Fruit fly (Drosophila melanogaster) whole organism, embryonic: ENCODE measurements around the gene Ac13E.

Experiments used
- Bgb ChIP-seq: fragments of 200-800 bp; sonication (Bioruptor generic); IDR thresholded peaks from 2 replicates; pipeline ENCODE4 v1.3.6; 2022; ENCODE audit warnings: missing biosample characterization, missing genetic modification characterization; ENCODE audit not compliant: partially characterized antibody
- Blimp-1 ChIP-seq: fragments of 200-800 bp; sonication (Bioruptor generic); optimal IDR thresholded peaks from 3 replicates; lab custom pipeline; 2018; ENCODE audit warnings: missing biosample characterization, missing genetic modification characterization, mild to moderate bottlenecking, moderate library complexity, missing genetic modification reagents
- C15 ChIP-seq: fragments of 200-800 bp; sonication (Bioruptor generic); IDR thresholded peaks from 3 replicates; pipeline ENCODE4 v1.3.6; 2022; ENCODE audit warnings: missing biosample characterization, missing genetic modification characterization
- CG10431 ChIP-seq: fragments of 200-800 bp; sonication (Bioruptor generic); optimal IDR thresholded peaks from 3 replicates; lab custom pipeline; 2018; ENCODE audit warnings: missing biosample characterization, mild to moderate bottlenecking, missing genetic modification characterization
- CG12155 ChIP-seq: fragments of 200-800 bp; sonication (Bioruptor generic); optimal IDR thresholded peaks from 3 replicates; lab custom pipeline; 2016; ENCODE audit warnings: missing biosample characterization, missing genetic modification characterization
- CG13775 ChIP-seq: fragments of 200-800 bp; sonication (Bioruptor generic); optimal IDR thresholded peaks from 3 replicates; lab custom pipeline; 2017; ENCODE audit warnings: missing biosample characterization, mild to moderate bottlenecking, missing genetic modification characterization
- CG1529 ChIP-seq: fragments of 200-800 bp; sonication (Bioruptor generic); optimal IDR thresholded peaks from 3 replicates; lab custom pipeline; 2018; ENCODE audit warnings: missing biosample characterization, missing genetic modification characterization
- CG1602 ChIP-seq: fragments of 200-800 bp; sonication (Bioruptor generic); optimal IDR thresholded peaks from 3 replicates; lab custom pipeline; 2016; ENCODE audit warnings: missing biosample characterization, missing genetic modification characterization
- CG1603 ChIP-seq: fragments of 200-800 bp; sonication (Bioruptor generic); optimal IDR thresholded peaks from 2 replicates; lab custom pipeline; 2019; ENCODE audit warnings: missing biosample characterization, mild to moderate bottlenecking, missing genetic modification characterization, moderate library complexity
- CG17186 ChIP-seq: fragments of 200-800 bp; sonication (Bioruptor generic); optimal IDR thresholded peaks from 3 replicates; lab custom pipeline; 2017; ENCODE audit warnings: missing biosample characterization, missing genetic modification reagents, missing genetic modification characterization
- CG17612 ChIP-seq: fragments of 200-800 bp; sonication (Bioruptor generic); IDR thresholded peaks from 2 replicates; pipeline ENCODE4 v1.3.6; 2022; ENCODE audit warnings: missing biosample characterization, missing genetic modification characterization
- CG33557 ChIP-seq: fragments of 200-800 bp; sonication (Bioruptor generic); optimal IDR thresholded peaks from 2 replicates; lab custom pipeline; 2019; ENCODE audit warnings: missing biosample characterization, mild to moderate bottlenecking, missing genetic modification characterization, moderate library complexity
- CG4404 ChIP-seq: fragments of 200-800 bp; sonication (Bioruptor generic); IDR thresholded peaks from 2 replicates; pipeline ENCODE4 v1.3.6; 2022; ENCODE audit warnings: missing biosample characterization, missing genetic modification characterization
- CG4707 ChIP-seq: fragments of 200-800 bp; sonication (Bioruptor generic); optimal IDR thresholded peaks from 2 replicates; lab custom pipeline; 2018; ENCODE audit warnings: missing biosample characterization, mild to moderate bottlenecking, missing genetic modification characterization, moderate library complexity
- CG6254 ChIP-seq: fragments of 200-800 bp; sonication (Bioruptor generic); optimal IDR thresholded peaks from 3 replicates; lab custom pipeline; 2017; ENCODE audit warnings: mild to moderate bottlenecking, missing biosample characterization, missing genetic modification reagents, missing genetic modification characterization
- CG6683 ChIP-seq: fragments of 200-800 bp; sonication (Bioruptor generic); optimal IDR thresholded peaks from 2 replicates; lab custom pipeline; 2017; ENCODE audit warnings: missing biosample characterization, mild to moderate bottlenecking, missing genetic modification characterization, missing genetic modification reagents
- CG7839 ChIP-seq: fragments of 200-800 bp; sonication (Bioruptor generic); optimal IDR thresholded peaks from 3 replicates; lab custom pipeline; 2018; ENCODE audit warnings: missing biosample characterization, mild to moderate bottlenecking, missing genetic modification characterization, moderate library complexity
- CG7928 ChIP-seq: fragments of 200-800 bp; sonication (Bioruptor generic); optimal IDR thresholded peaks from 2 replicates; lab custom pipeline; 2017; ENCODE audit warnings: missing biosample characterization, mild to moderate bottlenecking, missing genetic modification characterization
- CG7987 ChIP-seq: fragments of 200-800 bp; sonication (Bioruptor generic); optimal IDR thresholded peaks from 2 replicates; lab custom pipeline; 2018; ENCODE audit warnings: missing biosample characterization, mild to moderate bottlenecking, missing genetic modification characterization, moderate library complexity
- CG9876 ChIP-seq: fragments of 200-800 bp; sonication (Bioruptor generic); optimal IDR thresholded peaks from 2 replicates; lab custom pipeline; 2016; ENCODE audit warnings: missing biosample characterization, missing genetic modification characterization
- CG9932 ChIP-seq: fragments of 200-800 bp; sonication (Bioruptor generic); IDR thresholded peaks from 2 replicates; pipeline ENCODE4 v1.3.6; 2022; ENCODE audit warnings: missing biosample characterization, missing genetic modification characterization
- CrebB ChIP-seq: fragments of 200-800 bp; sonication (Bioruptor generic); optimal IDR thresholded peaks from 3 replicates; lab custom pipeline; 2018; ENCODE audit warnings: missing biosample characterization, mild to moderate bottlenecking, missing genetic modification characterization
- Drgx ChIP-seq: fragments of 200-800 bp; sonication (Bioruptor generic); IDR thresholded peaks from 2 replicates; pipeline ENCODE4 v1.3.6; 2022; ENCODE audit warnings: missing biosample characterization, missing genetic modification characterization
- Hmr ChIP-seq: fragments of 200-800 bp; sonication (Bioruptor generic); optimal IDR thresholded peaks from 3 replicates; lab custom pipeline; 2017; ENCODE audit warnings: mild to moderate bottlenecking, missing biosample characterization, missing genetic modification reagents, missing genetic modification characterization
- Lim3 ChIP-seq: fragments of 200-800 bp; sonication (Bioruptor generic); IDR thresholded peaks from 2 replicates; pipeline ENCODE4 v1.3.6; 2022; ENCODE audit warnings: missing biosample characterization, missing genetic modification characterization
- Mes4 ChIP-seq: fragments of 200-800 bp; sonication (Bioruptor generic); optimal IDR thresholded peaks from 2 replicates; lab custom pipeline; 2016; ENCODE audit warnings: missing biosample characterization, missing genetic modification characterization
- NfI ChIP-seq: fragments of 200-800 bp; sonication (Bioruptor generic); optimal IDR thresholded peaks from 3 replicates; lab custom pipeline; 2018; ENCODE audit warnings: missing biosample characterization, mild to moderate bottlenecking, missing genetic modification characterization, moderate library complexity
- Opbp ChIP-seq: fragments of 200-800 bp; sonication (Bioruptor generic); IDR thresholded peaks from 3 replicates; pipeline ENCODE4 v1.3.6; 2022; ENCODE audit warnings: missing biosample characterization, missing genetic modification characterization; ENCODE audit not compliant: partially characterized antibody
- PHDP ChIP-seq: fragments of 200-800 bp; sonication (Bioruptor generic); optimal IDR thresholded peaks from 3 replicates; lab custom pipeline; 2018; ENCODE audit warnings: missing biosample characterization, mild to moderate bottlenecking, missing genetic modification characterization, moderate library complexity
- Ravus ChIP-seq: fragments of 200-800 bp; sonication (Bioruptor generic); IDR thresholded peaks from 2 replicates; pipeline ENCODE4 v1.3.6; 2022; ENCODE audit warnings: missing biosample characterization, missing genetic modification characterization
- Rfx ChIP-seq: fragments of 200-800 bp; sonication (Bioruptor generic); IDR thresholded peaks from 2 replicates; pipeline ENCODE4 v1.3.6; 2022; ENCODE audit warnings: missing biosample characterization, missing genetic modification characterization
- az2 ChIP-seq: fragments of 200-800 bp; sonication (Bioruptor generic); optimal IDR thresholded peaks from 3 replicates; lab custom pipeline; 2016; ENCODE audit warnings: missing biosample characterization, missing genetic modification characterization
- bcd ChIP-seq: fragments of 200-800 bp; sonication (Bioruptor generic); optimal IDR thresholded peaks from 2 replicates; lab custom pipeline; 2017; ENCODE audit warnings: missing biosample characterization, mild to moderate bottlenecking, missing genetic modification characterization
- br ChIP-seq: fragments of >200 bp; optimal IDR thresholded peaks from 2 replicates; lab custom pipeline; 2017
- crc ChIP-seq: fragments of 200-800 bp; sonication (Bioruptor generic); optimal IDR thresholded peaks from 2 replicates; lab custom pipeline; 2016; ENCODE audit warnings: missing biosample characterization, missing genetic modification characterization
- croc ChIP-seq: fragments of 200-800 bp; sonication (Bioruptor generic); conservative IDR thresholded peaks from 3 replicates; pipeline ENCODE4 v1.3.6; 2022; ENCODE audit warnings: missing biosample characterization, missing genetic modification characterization
- fd3F ChIP-seq: fragments of 200-800 bp; sonication (Bioruptor generic); optimal IDR thresholded peaks from 2 replicates; lab custom pipeline; 2018; ENCODE audit warnings: missing biosample characterization, mild to moderate bottlenecking, missing genetic modification characterization, moderate library complexity
- gro ChIP-seq: fragments of 200-800 bp; sonication (Bioruptor generic); optimal IDR thresholded peaks from 2 replicates; lab custom pipeline; 2016; ENCODE audit warnings: missing biosample characterization, missing genetic modification characterization
- gsb-n ChIP-seq: fragments of 200-800 bp; sonication (Bioruptor generic); optimal IDR thresholded peaks from 3 replicates; lab custom pipeline; 2018; ENCODE audit warnings: missing biosample characterization, mild to moderate bottlenecking, missing genetic modification characterization
- p53 ChIP-seq: fragments of 200-800 bp; sonication (Bioruptor generic); optimal IDR thresholded peaks from 2 replicates; lab custom pipeline; 2016; ENCODE audit warnings: missing biosample characterization, missing genetic modification characterization
- pan ChIP-seq, 4 experiments: fragments of >200 bp in 3 of 4; fragments of 200-800 bp in 1 of 4; sonication (Bioruptor generic) in 1 of 4; optimal IDR thresholded peaks in 3 of 4; IDR thresholded peaks in 1 of 4; 2 replicates each; pipeline versions ENCODE4 v1.3.6 to Lab custom; 2017 to 2022; ENCODE audit warnings: missing biosample characterization in 2 of 4, missing genetic modification characterization in 2 of 4, mixed read lengths in 1 of 4
- pum ChIP-seq: fragments of 200-800 bp; sonication (Bioruptor generic); optimal IDR thresholded peaks from 2 replicates; lab custom pipeline; 2016; ENCODE audit warnings: missing biosample characterization, missing genetic modification characterization
- sc ChIP-seq, 3 experiments: fragments of >200 bp in 2 of 3; fragments of 200-800 bp in 1 of 3; sonication (Bioruptor generic) in 1 of 3; optimal IDR thresholded peaks; 2 replicates in 2 of 3; 3 replicates in 1 of 3; lab custom pipeline; 2017; ENCODE audit warnings: mild to moderate bottlenecking in 1 of 3, missing biosample characterization in 1 of 3, missing genetic modification characterization in 1 of 3, missing genetic modification reagents in 1 of 3
- sens-2 ChIP-seq: fragments of 200-800 bp; sonication (Bioruptor generic); IDR thresholded peaks from 2 replicates; pipeline ENCODE4 v1.3.6; 2022; ENCODE audit warnings: missing biosample characterization, missing genetic modification characterization
- ssp ChIP-seq: fragments of 200-800 bp; sonication (Bioruptor generic); IDR thresholded peaks from 2 replicates; pipeline ENCODE4 v1.3.6; 2022; ENCODE audit warnings: missing biosample characterization, missing genetic modification characterization
- unpg ChIP-seq: fragments of 200-800 bp; sonication (Bioruptor generic); optimal IDR thresholded peaks from 3 replicates; lab custom pipeline; 2018; ENCODE audit warnings: missing biosample characterization, mild to moderate bottlenecking, missing genetic modification characterization, moderate library complexity
- zen ChIP-seq: fragments of 200-800 bp; sonication (Bioruptor generic); optimal IDR thresholded peaks from 3 replicates; lab custom pipeline; 2018; ENCODE audit warnings: missing biosample characterization, mild to moderate bottlenecking, missing genetic modification characterization, moderate library complexity
- zen2 ChIP-seq: fragments of 200-800 bp; sonication (Bioruptor generic); IDR thresholded peaks from 3 replicates; pipeline ENCODE4 v1.3.6; 2022; ENCODE audit warnings: missing biosample characterization, missing genetic modification characterization; ENCODE audit not compliant: partially characterized antibody
- zfh2 ChIP-seq: fragments of 200-800 bp; sonication (Bioruptor generic); optimal IDR thresholded peaks from 2 replicates; lab custom pipeline; 2016; ENCODE audit warnings: missing biosample characterization, missing genetic modification characterization

Ac13E gene

DNA sequence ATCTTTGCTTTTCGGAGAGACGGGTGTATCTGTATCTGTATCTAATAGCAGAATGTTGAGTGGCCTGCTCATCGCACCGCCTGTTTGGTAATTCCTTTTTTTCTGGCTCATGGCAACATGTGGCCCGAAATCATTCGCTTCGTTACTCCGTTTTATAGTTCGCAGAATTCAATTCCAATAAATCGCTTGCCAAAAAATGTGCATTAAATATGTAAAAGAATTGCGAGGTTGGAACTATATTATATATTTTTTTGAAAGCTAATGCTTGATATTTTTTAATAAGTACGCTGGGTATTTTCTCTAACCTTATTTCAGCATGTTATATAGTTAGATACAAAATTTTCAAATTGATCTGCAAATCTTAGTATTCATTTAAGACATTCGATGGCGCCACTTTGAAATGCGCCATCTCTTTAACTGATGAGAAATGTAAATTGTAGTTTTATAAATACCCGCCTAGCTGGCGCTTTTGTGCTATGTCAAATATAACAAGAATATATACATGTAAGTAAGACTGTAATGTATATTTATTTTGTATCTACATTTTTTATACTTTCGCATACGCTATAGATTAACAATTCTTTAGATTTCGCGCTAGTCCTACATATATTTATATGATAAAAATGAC lies 40.3 kb upstream of the Ac13E start (continued):
- TF ChIP-seq CG6254 (GFP tag; lab: Kevin White, UChicago) (no peak), CG7839 (tag; lab: Kevin White, UChicago) (peak; percentile 51), Ravus (GFP tag; lab: Robert Waterston, UW) (no peak), br (lab: Kevin White, UChicago) (no peak), CG7987 (GFP tag; lab: Kevin White, UChicago) (no peak), gsb-n (tag; lab: Kevin White, UChicago) (no peak), unpg (GFP tag; lab: Kevin White, UChicago) (no peak), Hmr (peak; percentile 25), CG9876 (no peak), PHDP (tag; lab: Kevin White, UChicago) (peak; percentile 23), p53 (GFP tag; lab: Kevin White, UChicago) (no peak), bcd (GFP tag; lab: Kevin White, UChicago) (peak; percentile 7), CG17186 (no peak), Bgb (peak; percentile 71), Rfx (GFP tag; lab: Robert Waterston, UW) (peak; percentile 80), Blimp-1 (GFP tag; lab: Kevin White, UChicago) (no peak), pum (GFP tag; lab: Kevin White, UChicago) (no peak), zen (peak; percentile 2), CG17612 (GFP tag; lab: Robert Waterston, UW) (no peak), CG7928 (GFP tag; lab: Kevin White, UChicago) (no peak), sens-2 (GFP tag; lab: Robert Waterston, UW) (no peak), az2 (GFP tag; lab: Kevin White, UChicago) (peak; percentile 30), crc (GFP tag; lab: Kevin White, UChicago) (no peak), CG1603 (tag; lab: Kevin White, UChicago) (peak; percentile 21), CG10431 (GFP tag; lab: Kevin White, UChicago) (no peak), ssp (GFP tag; lab: Robert Waterston, UW) (0 out of 2 replicates have a peak, but pooled peaks have one; percentile 15), CG12155 (GFP tag; lab: Kevin White, UChicago) (no peak), CG1529 (no peak), gro (no peak), croc (peak; percentile 12; the same call in 1 of the 3 replicates), NfI (GFP tag; lab: Kevin White, UChicago) (no peak), sc (optimal IDR thresholded peaks at IDR 0.05; lab: Kevin White, UChicago) (no peak), sc (GFP tag; optimal IDR thresholded peaks at IDR 0.05; lab: Kevin White, UChicago) (no peak), Lim3 (GFP tag; lab: Robert Waterston, UW) (no peak), zen2 (GFP tag; lab: Robert Waterston, UW) (no peak), fd3F (no peak), CG4404 (GFP tag; lab: Robert Waterston, UW) (0 out of 2 replicates have a peak, but pooled peaks have one; percentile 7), CG1602 (GFP tag; lab: Kevin White, UChicago) (peak; percentile 36), CG6683 (GFP tag; lab: Kevin White, UChicago) (no peak), CG9932 (peak; percentile 78), Mes4 (GFP tag; lab: Kevin White, UChicago) (no peak), C15 (GFP tag; lab: Robert Waterston, UW) (no peak), CG33557 (GFP tag; lab: Kevin White, UChicago) (no peak), CG4707 (GFP tag; lab: Kevin White, UChicago) (no peak), Drgx (GFP tag; lab: Robert Waterston, UW) (no peak), CrebB (tag; lab: Kevin White, UChicago) (no peak), zfh2 (GFP tag; lab: Kevin White, UChicago) (no peak), CG13775 (no peak), Opbp (GFP tag; lab: Robert Waterston, UW) (peak; percentile 62; the same call in 1 of the 3 replicates), pan (optimal IDR thresholded peaks at IDR 0.05; lab: Kevin White, UChicago) (no peak), pan (GFP tag; optimal IDR thresholded peaks at IDR 0.05 in 1 of 2, IDR thresholded peaks at IDR 0.05 in 1 of 2) (peak in 1 of 2 experiments; percentile 71)
